Worm (Caenorhabditis elegans): Measurements from ENCODE around the gene frh-1.

DNA sequence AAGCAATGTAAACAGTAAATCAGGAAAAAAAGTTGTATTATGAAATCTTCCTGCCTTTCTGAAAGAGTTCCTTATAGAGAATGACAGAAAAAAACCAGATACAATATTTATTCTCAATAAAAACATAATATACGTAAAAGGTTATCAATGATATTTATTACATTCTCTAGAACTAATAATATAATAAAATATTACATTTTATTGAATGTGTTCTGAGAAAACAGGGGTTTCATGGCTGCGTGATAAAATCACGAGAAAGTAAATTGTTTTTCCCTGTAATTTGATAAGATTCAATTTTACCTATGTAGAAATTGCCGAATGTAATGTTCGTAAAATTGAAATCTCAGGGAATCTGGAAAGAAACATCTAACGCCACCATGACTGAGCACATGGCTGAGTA is 47.7 kb downstream of the frh-1 start:
- no peak for TF ChIP-seq lsy-2 (tag; optimal IDR thresholded peaks at IDR 0.05)
- TF ChIP-seq ztf-11 (tag; optimal IDR thresholded peaks at IDR 0.05): no peak
- no peak for TF ChIP-seq snpc-4 (tag; optimal IDR thresholded peaks at IDR 0.05)
- TF ChIP-seq mep-1 (tag; optimal IDR thresholded peaks at IDR 0.05): no peak
- TF ChIP-seq elt-3 (tag; optimal IDR thresholded peaks at IDR 0.05): no peak
- no peak for TF ChIP-seq sptf-1 (tag; optimal IDR thresholded peaks at IDR 0.05)
- no peak for TF ChIP-seq pha-4 (tag; optimal IDR thresholded peaks at IDR 0.05)
- TF ChIP-seq nhr-12 (tag; optimal IDR thresholded peaks at IDR 0.05): no peak
- TF ChIP-seq blmp-1 (tag; optimal IDR thresholded peaks at IDR 0.05): no peak

Data from whole organism, mixed stage, embryonic.